Fruit fly (Drosophila melanogaster): ENCODE results near the gene CG42237.

DNA sequence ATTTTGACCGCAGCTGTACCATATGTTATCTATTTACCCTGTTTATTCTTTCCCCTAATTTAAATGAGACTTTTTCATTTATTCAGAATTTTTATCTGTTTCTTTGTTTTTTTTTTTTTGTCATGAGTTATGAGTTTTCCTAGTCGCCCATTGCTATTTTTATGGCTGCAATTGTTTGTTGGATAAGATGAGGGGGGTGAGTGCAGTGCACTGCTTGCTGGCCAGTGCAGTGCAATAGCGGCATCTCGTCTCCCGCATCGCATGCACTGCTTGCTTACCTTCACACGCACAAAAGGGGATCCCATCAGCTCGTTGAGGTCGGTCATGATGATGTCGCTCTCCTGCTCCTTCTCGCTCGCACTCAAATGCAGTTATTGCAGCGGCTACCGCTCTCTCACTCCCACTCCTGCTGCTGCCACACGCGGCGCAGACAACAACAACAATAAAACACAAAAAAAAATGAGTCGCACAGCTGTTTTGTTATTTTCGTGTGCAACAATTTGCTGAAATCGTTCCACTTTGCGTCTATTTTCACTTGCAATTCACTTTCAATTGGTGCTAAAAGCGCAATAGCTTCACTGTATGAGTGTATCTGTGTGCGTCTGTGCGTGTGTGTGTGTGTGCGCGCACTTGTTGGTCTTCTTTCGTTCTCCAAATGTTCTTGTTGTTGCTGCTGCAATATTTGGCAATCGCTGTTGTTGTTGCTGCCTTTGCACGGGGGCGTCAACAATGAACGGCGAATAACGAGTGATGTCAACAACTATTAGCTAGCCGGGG is 13.2 kb downstream of the CG42237 start:
- TF ChIP-seq sage (GFP tag; optimal IDR thresholded peaks at IDR 0.05) = no peak
- TF ChIP-seq woc (GFP tag; optimal IDR thresholded peaks at IDR 0.05) = peak; percentile 40
- TF ChIP-seq Dif (GFP tag; optimal IDR thresholded peaks at IDR 0.05; ENCODE audit: partially characterized antibody) = no peak
- TF ChIP-seq dmrt93B (GFP tag; optimal IDR thresholded peaks at IDR 0.05) = no peak
- no peak for TF ChIP-seq pan (optimal IDR thresholded peaks at IDR 0.05)
- TF ChIP-seq Myc (optimal IDR thresholded peaks at IDR 0.05) = no peak

Data from whole organism, wandering third instar larva.